Worm (Caenorhabditis elegans) whole organism, young adult: ENCODE data around the gene M05D6.9.

Experiments used
- B0035.1 ChIP-seq: sonication (generic microtip); optimal IDR thresholded peaks from 2 replicates; lab custom pipeline; 2016; ENCODE audit warnings: missing genetic modification characterization, mild to moderate bottlenecking, missing compliant biosample characterization, missing genotype, missing genetic modification reagents
- B0261.1 ChIP-seq: sonication (generic microtip); optimal IDR thresholded peaks from 2 replicates; lab custom pipeline; 2016; ENCODE audit warnings: mild to moderate bottlenecking, missing genetic modification characterization, moderate library complexity, missing compliant biosample characterization
- C06A6.2 ChIP-seq: fragments of 200-800 bp; sonication (Bioruptor generic); conservative IDR thresholded peaks from 2 replicates; pipeline ENCODE4 v1.3.6; 2022; ENCODE audit warnings: missing genetic modification characterization, missing compliant biosample characterization
- D2030.7 ChIP-seq: fragments of 200-800 bp; sonication (Bioruptor generic); IDR thresholded peaks from 2 replicates; pipeline ENCODE4 v1.3.6; 2022; ENCODE audit warnings: missing genetic modification reagents, missing genetic modification characterization, missing compliant biosample characterization
- F23B12.7 ChIP-seq: sonication (generic microtip); optimal IDR thresholded peaks from 2 replicates; lab custom pipeline; 2017; ENCODE audit warnings: missing genetic modification characterization, mild to moderate bottlenecking, missing compliant biosample characterization, antibody characterized with exemption, moderate library complexity; ENCODE audit not compliant: insufficient read depth
- F33H1.4 ChIP-seq: fragments of 200-800 bp; sonication (Bioruptor generic); IDR thresholded peaks from 2 replicates; pipeline ENCODE4 v1.3.6; 2022; ENCODE audit warnings: missing genetic modification reagents, missing genetic modification characterization, missing compliant biosample characterization
- F37B4.10 ChIP-seq: fragments of 200-800 bp; sonication (Bioruptor generic); IDR thresholded peaks from 2 replicates; pipeline ENCODE4 v1.3.6; 2022; ENCODE audit warnings: missing genetic modification characterization, missing compliant biosample characterization
- F49E8.2 ChIP-seq: sonication (generic microtip); optimal IDR thresholded peaks from 3 replicates; lab custom pipeline; 2017; ENCODE audit warnings: missing genetic modification characterization, mild to moderate bottlenecking, missing compliant biosample characterization, antibody characterized with exemption, moderate library complexity; ENCODE audit not compliant: insufficient read depth
- F52B5.7 ChIP-seq: sonication (generic microtip); optimal IDR thresholded peaks from 2 replicates; lab custom pipeline; 2016; ENCODE audit warnings: mild to moderate bottlenecking, missing genetic modification characterization, missing compliant biosample characterization
- F55B11.4 ChIP-seq: sonication (generic microtip); optimal IDR thresholded peaks from 2 replicates; lab custom pipeline; 2016; ENCODE audit warnings: missing compliant biosample characterization, missing genetic modification characterization, borderline replicate concordance; ENCODE audit not compliant: insufficient read depth
- K12H6.12 ChIP-seq: fragments of 200-800 bp; sonication (Bioruptor generic); optimal IDR thresholded peaks from 2 replicates; lab custom pipeline; 2018; ENCODE audit warnings: mild to moderate bottlenecking, missing genetic modification characterization, missing compliant biosample characterization
- Y56A3A.18 ChIP-seq: fragments of 200-800 bp; sonication (Bioruptor generic); IDR thresholded peaks from 2 replicates; pipeline ENCODE4 v1.3.6; 2022; ENCODE audit warnings: missing genetic modification reagents, missing genetic modification characterization, missing compliant biosample characterization
- atf-7 ChIP-seq: sonication (generic microtip); optimal IDR thresholded peaks from 2 replicates; lab custom pipeline; 2017; ENCODE audit warnings: mild to moderate bottlenecking, missing genetic modification characterization, missing compliant biosample characterization
- bed-1 ChIP-seq: fragments of 200-800 bp; sonication (Bioruptor generic); IDR thresholded peaks from 2 replicates; pipeline ENCODE4 v1.3.6; 2022; ENCODE audit warnings: missing genetic modification reagents, missing genetic modification characterization, missing compliant biosample characterization
- ccch-3 ChIP-seq: fragments of 200-800 bp; sonication (Bioruptor generic); optimal IDR thresholded peaks from 2 replicates; lab custom pipeline; 2018; ENCODE audit warnings: mild to moderate bottlenecking, missing genetic modification characterization, missing compliant biosample characterization
- cebp-2 ChIP-seq: fragments of 200-800 bp; sonication (Bioruptor generic); IDR thresholded peaks from 2 replicates; pipeline ENCODE4 v1.3.6; 2022; ENCODE audit warnings: missing genetic modification characterization, missing compliant biosample characterization
- ceh-91 ChIP-seq: fragments of 200-800 bp; sonication (Bioruptor generic); IDR thresholded peaks from 2 replicates; pipeline ENCODE4 v1.3.6; 2022; ENCODE audit warnings: missing genetic modification reagents, missing genetic modification characterization, missing compliant biosample characterization
- chd-7 ChIP-seq: sonication (generic microtip); optimal IDR thresholded peaks from 2 replicates; lab custom pipeline; 2016; ENCODE audit warnings: mild to moderate bottlenecking, missing genetic modification characterization, moderate library complexity, missing compliant biosample characterization
- dox-1 ChIP-seq: fragments of 200-800 bp; sonication (Bioruptor generic); IDR thresholded peaks from 2 replicates; pipeline ENCODE4 v1.3.6; 2022; ENCODE audit warnings: missing genetic modification reagents, missing genetic modification characterization, missing compliant biosample characterization
- egl-18 ChIP-seq: fragments of 200-800 bp; sonication (Bioruptor generic); IDR thresholded peaks from 2 replicates; pipeline ENCODE4 v1.3.6; 2022; ENCODE audit warnings: missing genetic modification reagents, missing genetic modification characterization, missing compliant biosample characterization
- hlh-12 ChIP-seq: sonication (generic microtip); optimal IDR thresholded peaks from 2 replicates; lab custom pipeline; 2016; ENCODE audit warnings: missing genetic modification characterization, missing compliant biosample characterization
- hlh-26 ChIP-seq: fragments of 200-800 bp; sonication (Bioruptor generic); conservative IDR thresholded peaks from 2 replicates; pipeline ENCODE4 v1.3.6; 2022; ENCODE audit warnings: missing genetic modification reagents, missing genetic modification characterization, missing compliant biosample characterization
- hmg-1.2 ChIP-seq: fragments of 200-800 bp; sonication (Bioruptor generic); IDR thresholded peaks from 2 replicates; pipeline ENCODE4 v1.3.6; 2022; ENCODE audit warnings: missing genetic modification reagents, missing genetic modification characterization, missing compliant biosample characterization
- hrde-1 ChIP-seq: sonication (generic microtip); optimal IDR thresholded peaks from 2 replicates; lab custom pipeline; 2016; ENCODE audit warnings: missing genetic modification characterization, mild to moderate bottlenecking, missing compliant biosample characterization, moderate library complexity, missing genotype, missing genetic modification reagents, borderline replicate concordance
- let-607 ChIP-seq, 2 experiments: fragments of 200-800 bp in 1 of 2; sonication (Bioruptor generic) in 1 of 2; sonication (generic microtip) in 1 of 2; optimal IDR thresholded peaks; 2 replicates each; lab custom pipeline; 2016 to 2018; ENCODE audit warnings: mild to moderate bottlenecking in 2 of 2, missing compliant biosample characterization in 2 of 2, missing genetic modification characterization in 2 of 2, moderate library complexity in 2 of 2, missing genotype in 1 of 2
- lin-35 ChIP-seq, 3 experiments: fragments of 150-350 bp in 2 of 3; sonication (generic microtip) in 1 of 3; optimal IDR thresholded peaks; 2 replicates each; lab custom pipeline; 2014 to 2018; ENCODE audit warnings: missing biosample characterization in 3 of 3, missing genetic modification characterization in 3 of 3, missing genetic modification reagents in 3 of 3
- lir-1 ChIP-seq: fragments of 200-800 bp; sonication (Bioruptor generic); conservative IDR thresholded peaks from 2 replicates; pipeline ENCODE4 v1.3.6; 2022; ENCODE audit warnings: missing genetic modification reagents, missing genetic modification characterization, missing compliant biosample characterization
- madf-6 ChIP-seq: fragments of 200-800 bp; sonication (Bioruptor generic); IDR thresholded peaks from 2 replicates; pipeline ENCODE4 v1.3.6; 2022; ENCODE audit warnings: missing genetic modification reagents, missing genetic modification characterization, missing compliant biosample characterization
- mel-28 ChIP-seq: sonication (generic microtip); optimal IDR thresholded peaks from 2 replicates; lab custom pipeline; 2016; ENCODE audit warnings: borderline replicate concordance, mild to moderate bottlenecking, missing genetic modification characterization, missing compliant biosample characterization
- nfya-2 ChIP-seq: fragments of 200-800 bp; sonication (Bioruptor generic); IDR thresholded peaks from 2 replicates; pipeline ENCODE4 v1.3.6; 2022; ENCODE audit warnings: missing genetic modification reagents, missing genetic modification characterization, missing compliant biosample characterization
- nhr-179 ChIP-seq: sonication (generic microtip); optimal IDR thresholded peaks from 2 replicates; lab custom pipeline; 2016; ENCODE audit warnings: mild to moderate bottlenecking, missing genetic modification characterization, missing compliant biosample characterization
- rec-8 ChIP-seq, 2 experiments: sonication (generic microtip); optimal IDR thresholded peaks; 2 replicates each; lab custom pipeline; 2016; ENCODE audit warnings: mild to moderate bottlenecking in 2 of 2, missing genetic modification characterization in 2 of 2, missing genetic modification reagents in 2 of 2, missing genotype in 2 of 2, missing biosample characterization in 1 of 2, missing compliant biosample characterization in 1 of 2, moderate library complexity in 1 of 2
- sdz-38 ChIP-seq: sonication (generic microtip); optimal IDR thresholded peaks from 2 replicates; lab custom pipeline; 2016; ENCODE audit warnings: missing genotype, missing genetic modification characterization, missing compliant biosample characterization
- sea-2 ChIP-seq: fragments of 200-800 bp; sonication (Bioruptor generic); IDR thresholded peaks from 2 replicates; pipeline ENCODE4 v1.3.6; 2022; ENCODE audit warnings: missing genetic modification characterization, missing compliant biosample characterization
- snpc-1.3 ChIP-seq: sonication (generic microtip); optimal IDR thresholded peaks from 2 replicates; lab custom pipeline; 2017; ENCODE audit warnings: missing genetic modification characterization, mild to moderate bottlenecking, missing compliant biosample characterization, antibody characterized with exemption, moderate library complexity, missing genotype, missing genetic modification reagents; ENCODE audit not compliant: insufficient read depth
- tbp1 ChIP-seq: fragments of 200-800 bp; sonication (Bioruptor generic); optimal IDR thresholded peaks from 2 replicates; lab custom pipeline; 2018; ENCODE audit warnings: mild to moderate bottlenecking, missing genetic modification characterization, missing compliant biosample characterization
- tbx-9 ChIP-seq: sonication (generic microtip); optimal IDR thresholded peaks from 2 replicates; lab custom pipeline; 2016; ENCODE audit warnings: borderline replicate concordance, missing genetic modification characterization, inconsistent platforms, missing compliant biosample characterization
- tlf-1 ChIP-seq: fragments of 200-800 bp; sonication (Bioruptor generic); optimal IDR thresholded peaks from 2 replicates; lab custom pipeline; 2018; ENCODE audit warnings: mild to moderate bottlenecking, missing genetic modification characterization, missing compliant biosample characterization
- unc-130 ChIP-seq: sonication (generic microtip); optimal IDR thresholded peaks from 2 replicates; lab custom pipeline; 2016; ENCODE audit warnings: missing genetic modification reagents, missing genetic modification characterization, missing compliant biosample characterization
- unc-62 ChIP-seq: fragments of 150-350 bp; optimal IDR thresholded peaks from 2 replicates; lab custom pipeline; 2014; ENCODE audit warnings: missing biosample characterization, missing genetic modification reagents, missing genetic modification characterization
- zfh-2 ChIP-seq: fragments of 200-800 bp; sonication (Bioruptor generic); conservative IDR thresholded peaks from 2 replicates; pipeline ENCODE4 v1.3.6; 2022; ENCODE audit warnings: missing genetic modification reagents, missing genetic modification characterization, missing compliant biosample characterization
- ztf-26 ChIP-seq: sonication (generic microtip); optimal IDR thresholded peaks from 2 replicates; lab custom pipeline; 2017; ENCODE audit warnings: missing genetic modification characterization, missing compliant biosample characterization
- ztf-3 ChIP-seq: fragments of 200-800 bp; sonication (Bioruptor generic); optimal IDR thresholded peaks from 2 replicates; lab custom pipeline; 2018; ENCODE audit warnings: mild to moderate bottlenecking, missing genetic modification characterization, missing compliant biosample characterization
- ztf-6 ChIP-seq: fragments of 200-800 bp; sonication (Bioruptor generic); IDR thresholded peaks from 2 replicates; pipeline ENCODE4 v1.3.6; 2022; ENCODE audit warnings: missing genetic modification reagents, missing genetic modification characterization, missing compliant biosample characterization

M05D6.9 gene

DNA sequence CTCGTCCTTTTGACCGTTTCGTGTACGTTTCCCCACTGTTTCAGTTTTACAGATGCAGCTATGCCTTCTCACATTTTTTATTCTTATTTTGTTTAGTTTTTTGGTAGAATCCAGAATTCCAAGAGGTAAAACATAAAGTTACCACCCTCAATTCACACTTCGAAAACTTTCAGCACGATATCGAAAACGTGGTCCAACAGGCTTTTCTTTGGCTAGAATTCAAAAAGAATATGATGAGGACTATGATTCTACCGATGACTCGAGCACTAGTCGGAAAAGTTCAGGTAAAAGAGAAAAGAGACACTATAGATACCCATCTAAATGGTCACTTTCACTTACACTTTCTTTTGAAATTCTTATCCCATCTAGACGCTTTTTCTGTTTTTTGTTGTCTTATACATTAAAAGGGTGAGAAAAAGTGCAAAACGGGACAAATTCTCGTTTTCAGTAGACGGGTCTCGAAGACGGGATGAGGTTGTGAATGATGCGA, at the start of gene M05D6.9:
TSS of gene M05D6.9 (plus strand) at position 51 of the 490 bp plus-strand sequence.
- TF ChIP-seq let-607 (tag; optimal IDR thresholded peaks at IDR 0.05; lab: Kevin White, UChicago) (no peak), Y56A3A.18 (GFP tag; lab: Robert Waterston, UW) (no peak), hlh-26 (no peak), madf-6 (no peak), ceh-91 (GFP tag; lab: Robert Waterston, UW) (no peak), unc-62 (GFP tag; lab: Kevin White, UChicago) (no peak), F49E8.2 (tag; lab: Kevin White, UChicago) (no peak), sdz-38 (tag; lab: Kevin White, UChicago) (no peak), ztf-3 (no peak), snpc-1.3 (tag; lab: Kevin White, UChicago) (no peak), B0035.1 (no peak), lin-35 (GFP tag; optimal IDR thresholded peaks at IDR 0.05; lab: Kevin White, UChicago) (no peak), ccch-3 (GFP tag; lab: Kevin White, UChicago) (no peak), chd-7 (tag; lab: Kevin White, UChicago) (no peak), hrde-1 (tag; lab: Kevin White, UChicago) (no peak)
- TF ChIP-seq, all 124 proteins: peak for 0

- TF ChIP-seq tlf-1 (GFP tag; lab: Kevin White, UChicago) (no peak), ztf-3 (no peak), C06A6.2 (GFP tag; lab: Robert Waterston, UW) (no peak), lir-1 (GFP tag; lab: Robert Waterston, UW) (no peak), K12H6.12 (no peak), rec-8 (tag; optimal IDR thresholded peaks at IDR 0.05; lab: Kevin White, UChicago) (no peak), B0261.1 (tag; lab: Kevin White, UChicago) (no peak), F37B4.10 (no peak), sdz-38 (tag; lab: Kevin White, UChicago) (no peak), let-607 (tag; optimal IDR thresholded peaks at IDR 0.05; lab: Kevin White, UChicago) (no peak), ztf-26 (tag; lab: Kevin White, UChicago) (no peak), tbp1 (GFP tag; lab: Kevin White, UChicago) (no peak), D2030.7 (GFP tag; lab: Robert Waterston, UW) (no peak), mel-28 (no peak), F55B11.4 (tag; lab: Kevin White, UChicago) (no peak), zfh-2 (GFP tag; lab: Robert Waterston, UW) (no peak)
Observed at ce11 chrII:8446731-8447130, 47.3 kb upstream of the M05D6.9 start, which contains the start of gene cut-3. Gene cut-3, minus strand, starts transcription at chrII:8446831.

- TF ChIP-seq F23B12.7 (tag; lab: Kevin White, UChicago) (no peak), tbx-9 (no peak), unc-130 (no peak), atf-7 (tag; lab: Kevin White, UChicago) (no peak)
Observed at ce11 chrII:8449660-8450118, 44.4 kb upstream of the M05D6.9 start, which contains the start of gene F22B5.4. Gene F22B5.4, plus strand, starts transcription at chrII:8449710.

- TF ChIP-seq nfya-2, result no peak
- no peak for TF ChIP-seq egl-18 (GFP tag; lab: Robert Waterston, UW)
- no peak for TF ChIP-seq sea-2 (GFP tag; lab: Robert Waterston, UW)
- no peak for TF ChIP-seq F52B5.7 (tag; lab: Kevin White, UChicago)
- no peak for TF ChIP-seq dox-1 (GFP tag; lab: Robert Waterston, UW)
- TF ChIP-seq ztf-26 (tag; lab: Kevin White, UChicago), result no peak
- TF ChIP-seq hlh-12 (tag; lab: Kevin White, UChicago), result no peak
- no peak for TF ChIP-seq hmg-1.2
- TF ChIP-seq F33H1.4, result no peak
- no peak for TF ChIP-seq K12H6.12
- no peak for TF ChIP-seq nhr-179 (tag; lab: Kevin White, UChicago)
- no peak for TF ChIP-seq bed-1 (GFP tag; lab: Robert Waterston, UW)
- no peak for TF ChIP-seq ztf-6 (GFP tag; lab: Robert Waterston, UW)
- TF ChIP-seq cebp-2, result no peak
- no peak for TF ChIP-seq F49E8.2 (tag; lab: Kevin White, UChicago)
- TF ChIP-seq, all 124 proteins: peak for 0
Observed at ce11 chrII:8450750-8451149, 43.3 kb upstream of the M05D6.9 start.
